Fruit fly (Drosophila melanogaster) whole organism, embryonic: ENCODE measurements around the gene CG34134.

Experiments used
- Antp ChIP-seq: fragments of 200-800 bp; sonication (Bioruptor generic); optimal IDR thresholded peaks from 3 replicates; lab custom pipeline; 2016; ENCODE audit warnings: missing biosample characterization, missing genetic modification characterization
- BEAF-32 ChIP-seq: fragments of 200-800 bp; sonication (Bioruptor generic); optimal IDR thresholded peaks from 3 replicates; lab custom pipeline; 2017; ENCODE audit warnings: missing biosample characterization, missing genetic modification characterization, mild to moderate bottlenecking, moderate library complexity, missing genetic modification reagents
- CG10321 ChIP-seq: fragments of 200-800 bp; sonication (Bioruptor generic); IDR thresholded peaks from 2 replicates; pipeline ENCODE4 v1.3.6; 2022; ENCODE audit warnings: missing biosample characterization, missing genetic modification characterization
- CG13424 ChIP-seq: fragments of 200-800 bp; sonication (Bioruptor generic); optimal IDR thresholded peaks from 2 replicates; lab custom pipeline; 2019; ENCODE audit warnings: missing biosample characterization, mild to moderate bottlenecking, missing genetic modification characterization, moderate library complexity
- CG15479 ChIP-seq: fragments of 200-800 bp; sonication (Bioruptor generic); optimal IDR thresholded peaks from 3 replicates; lab custom pipeline; 2019; ENCODE audit warnings: missing biosample characterization, mild to moderate bottlenecking, missing genetic modification characterization, moderate library complexity
- CG16863 ChIP-seq: fragments of 200-800 bp; sonication (Bioruptor generic); optimal IDR thresholded peaks from 3 replicates; lab custom pipeline; 2016; ENCODE audit warnings: missing biosample characterization, missing genetic modification characterization
- CG18764 ChIP-seq: fragments of 200-800 bp; sonication (Bioruptor generic); optimal IDR thresholded peaks from 3 replicates; lab custom pipeline; 2016; ENCODE audit warnings: missing biosample characterization, missing genetic modification characterization
- CG31441 ChIP-seq: fragments of 200-800 bp; sonication (Bioruptor generic); IDR thresholded peaks from 2 replicates; pipeline ENCODE4 v1.3.6; 2022; ENCODE audit warnings: missing biosample characterization, missing genetic modification characterization
- CG3281 ChIP-seq: fragments of 200-800 bp; sonication (Bioruptor generic); optimal IDR thresholded peaks from 3 replicates; lab custom pipeline; 2017; ENCODE audit warnings: missing biosample characterization, mild to moderate bottlenecking, missing genetic modification characterization
- CG4854 ChIP-seq: fragments of 200-800 bp; sonication (Bioruptor generic); optimal IDR thresholded peaks from 2 replicates; lab custom pipeline; 2016; ENCODE audit warnings: missing biosample characterization, missing genetic modification characterization, inconsistent platforms
- CG6272 ChIP-seq: fragments of 200-800 bp; sonication (Bioruptor generic); IDR thresholded peaks from 2 replicates; pipeline ENCODE4 v1.3.6; 2022; ENCODE audit warnings: missing biosample characterization, missing genetic modification characterization
- CG6683 ChIP-seq: fragments of 200-800 bp; sonication (Bioruptor generic); optimal IDR thresholded peaks from 2 replicates; lab custom pipeline; 2017; ENCODE audit warnings: missing biosample characterization, mild to moderate bottlenecking, missing genetic modification characterization, missing genetic modification reagents
- CG8388 ChIP-seq: fragments of 200-800 bp; sonication (Bioruptor generic); optimal IDR thresholded peaks from 2 replicates; lab custom pipeline; 2019; ENCODE audit warnings: missing biosample characterization, mild to moderate bottlenecking, missing genetic modification characterization, moderate library complexity
- CTCF ChIP-seq: fragments of 200-800 bp; sonication (Bioruptor generic); optimal IDR thresholded peaks from 2 replicates; lab custom pipeline; 2017; ENCODE audit warnings: missing biosample characterization, mild to moderate bottlenecking, missing genetic modification characterization, moderate library complexity
- D ChIP-seq, 2 experiments: fragments of 200-800 bp in 1 of 2; fragments of >200 bp in 1 of 2; sonication (Bioruptor generic) in 1 of 2; optimal IDR thresholded peaks; 2 replicates in 1 of 2; 3 replicates in 1 of 2; lab custom pipeline; 2017; ENCODE audit warnings: mild to moderate bottlenecking in 1 of 2, missing biosample characterization in 1 of 2, missing genetic modification characterization in 1 of 2, missing genetic modification reagents in 1 of 2
- Dll ChIP-seq: fragments of 200-800 bp; sonication (Bioruptor generic); IDR thresholded peaks from 4 replicates; pipeline ENCODE4 v1.3.6; 2022; ENCODE audit warnings: missing biosample characterization, missing genetic modification characterization; ENCODE audit not compliant: partially characterized antibody
- E2f1 ChIP-seq: fragments of 200-800 bp; sonication (Bioruptor generic); IDR thresholded peaks from 2 replicates; pipeline ENCODE4 v1.3.6; 2022; ENCODE audit warnings: missing biosample characterization, missing genetic modification characterization
- Fer1 ChIP-seq: fragments of 200-800 bp; sonication (Bioruptor generic); optimal IDR thresholded peaks from 2 replicates; lab custom pipeline; 2017; ENCODE audit warnings: missing biosample characterization, mild to moderate bottlenecking, missing genetic modification characterization
- Fer3 ChIP-seq: fragments of 200-800 bp; sonication (Bioruptor generic); optimal IDR thresholded peaks from 2 replicates; lab custom pipeline; 2018; ENCODE audit warnings: missing biosample characterization, mild to moderate bottlenecking, missing genetic modification characterization, moderate library complexity
- H2.0 ChIP-seq: fragments of 200-800 bp; sonication (Bioruptor generic); IDR thresholded peaks from 2 replicates; pipeline ENCODE4 v1.3.6; 2022; ENCODE audit warnings: missing biosample characterization, missing genetic modification characterization
- HLHmδ ChIP-seq: fragments of 200-800 bp; sonication (Bioruptor generic); optimal IDR thresholded peaks from 2 replicates; lab custom pipeline; 2018; ENCODE audit warnings: missing biosample characterization, mild to moderate bottlenecking, missing genetic modification characterization, moderate library complexity
- Hmx ChIP-seq: fragments of 200-800 bp; sonication (Bioruptor generic); optimal IDR thresholded peaks from 2 replicates; lab custom pipeline; 2016; ENCODE audit warnings: missing biosample characterization, missing genetic modification characterization
- Lim3 ChIP-seq: fragments of 200-800 bp; sonication (Bioruptor generic); IDR thresholded peaks from 2 replicates; pipeline ENCODE4 v1.3.6; 2022; ENCODE audit warnings: missing biosample characterization, missing genetic modification characterization
- MBD-R2 ChIP-seq: fragments of 200-800 bp; sonication (Bioruptor generic); IDR thresholded peaks from 2 replicates; pipeline ENCODE4 v1.3.6; 2022; ENCODE audit warnings: missing biosample characterization, missing genetic modification characterization
- Mrtf ChIP-seq: fragments of 200-800 bp; sonication (Bioruptor generic); IDR thresholded peaks from 3 replicates; pipeline ENCODE4 v1.3.6; 2022; ENCODE audit warnings: missing biosample characterization, missing genetic modification characterization
- Nf-YA ChIP-seq: fragments of 200-800 bp; sonication (Bioruptor generic); IDR thresholded peaks from 2 replicates; pipeline ENCODE4 v1.3.6; 2022; ENCODE audit warnings: missing biosample characterization, missing genetic modification characterization
- Pdp1 ChIP-seq, 2 experiments: fragments of 200-800 bp; sonication (Bioruptor generic); optimal IDR thresholded peaks; 3 replicates each; lab custom pipeline; 2016; ENCODE audit warnings: missing biosample characterization in 2 of 2, missing genetic modification characterization in 2 of 2, mild to moderate bottlenecking in 1 of 2, moderate library complexity in 1 of 2
- Sry-β ChIP-seq: fragments of 200-800 bp; sonication (Bioruptor generic); optimal IDR thresholded peaks from 2 replicates; lab custom pipeline; 2018; ENCODE audit warnings: missing biosample characterization, mild to moderate bottlenecking, missing genetic modification characterization, moderate library complexity
- crol ChIP-seq: fragments of 200-800 bp; sonication (Bioruptor generic); IDR thresholded peaks from 2 replicates; pipeline ENCODE4 v1.3.6; 2022; ENCODE audit warnings: missing biosample characterization, missing genetic modification characterization
- emc ChIP-seq: fragments of 200-800 bp; sonication (Bioruptor generic); optimal IDR thresholded peaks from 2 replicates; lab custom pipeline; 2016; ENCODE audit warnings: missing biosample characterization, missing genetic modification characterization
- exex ChIP-seq: fragments of 200-800 bp; sonication (Bioruptor generic); optimal IDR thresholded peaks from 4 replicates; lab custom pipeline; 2018; ENCODE audit warnings: missing biosample characterization, mild to moderate bottlenecking, missing genetic modification characterization, moderate library complexity
- hkb ChIP-seq, 2 experiments: fragments of 200-800 bp in 1 of 2; fragments of >200 bp in 1 of 2; sonication (Bioruptor generic) in 1 of 2; IDR thresholded peaks in 1 of 2; optimal IDR thresholded peaks in 1 of 2; 2 replicates each; pipeline versions ENCODE4 v1.3.6 to Lab custom; 2017 to 2022; ENCODE audit warnings: missing biosample characterization in 1 of 2, missing genetic modification characterization in 1 of 2
- lov ChIP-seq, 2 experiments: fragments of 200-800 bp in 1 of 2; fragments of >200 bp in 1 of 2; sonication (Bioruptor generic) in 1 of 2; IDR thresholded peaks in 1 of 2; optimal IDR thresholded peaks in 1 of 2; 2 replicates in 1 of 2; 3 replicates in 1 of 2; pipeline versions ENCODE4 v1.3.6 to Lab custom; 2017 to 2022; ENCODE audit warnings: missing biosample characterization in 1 of 2, missing genetic modification characterization in 1 of 2
- mld ChIP-seq: fragments of 200-800 bp; sonication (Bioruptor generic); IDR thresholded peaks from 3 replicates; pipeline ENCODE4 v1.3.6; 2022; ENCODE audit warnings: missing biosample characterization, missing genetic modification characterization; ENCODE audit not compliant: partially characterized antibody
- nmo ChIP-seq: fragments of 200-800 bp; sonication (Bioruptor generic); optimal IDR thresholded peaks from 2 replicates; lab custom pipeline; 2018; ENCODE audit warnings: missing biosample characterization, mild to moderate bottlenecking, missing genetic modification characterization, moderate library complexity
- otp ChIP-seq: fragments of 200-800 bp; sonication (Bioruptor generic); IDR thresholded peaks from 3 replicates; pipeline ENCODE4, ENCODE4 v1.3.6; 2022; ENCODE audit warnings: missing biosample characterization, missing genetic modification characterization
- phol ChIP-seq: fragments of 200-800 bp; sonication (Bioruptor generic); optimal IDR thresholded peaks from 3 replicates; lab custom pipeline; 2018; ENCODE audit warnings: missing biosample characterization, mild to moderate bottlenecking, missing genetic modification characterization, moderate library complexity
- ro ChIP-seq: fragments of 200-800 bp; sonication (Bioruptor generic); IDR thresholded peaks from 2 replicates; pipeline ENCODE4 v1.3.6; 2022; ENCODE audit warnings: missing biosample characterization, missing genetic modification characterization
- run ChIP-seq: fragments of 200-800 bp; sonication (Bioruptor generic); optimal IDR thresholded peaks from 3 replicates; lab custom pipeline; 2018; ENCODE audit warnings: missing biosample characterization, mild to moderate bottlenecking, missing genetic modification characterization
- salm ChIP-seq: fragments of 200-800 bp; sonication (Bioruptor generic); optimal IDR thresholded peaks from 2 replicates; lab custom pipeline; 2018; ENCODE audit warnings: missing biosample characterization, mild to moderate bottlenecking, missing genetic modification characterization
- tio ChIP-seq: fragments of 200-800 bp; sonication (Bioruptor generic); optimal IDR thresholded peaks from 2 replicates; lab custom pipeline; 2017; ENCODE audit warnings: missing biosample characterization, missing genetic modification characterization, inconsistent platforms
- tll ChIP-seq, 2 experiments: fragments of 200-800 bp in 1 of 2; fragments of >200 bp in 1 of 2; sonication (Bioruptor generic) in 1 of 2; optimal IDR thresholded peaks; 2 replicates each; lab custom pipeline; 2017 to 2019; ENCODE audit warnings: missing biosample characterization in 2 of 2, missing genetic modification characterization in 2 of 2, mild to moderate bottlenecking in 1 of 2, moderate library complexity in 1 of 2
- twi ChIP-seq: fragments of 200-800 bp; optimal IDR thresholded peaks from 2 replicates; lab custom pipeline; 2019; ENCODE audit warnings: missing biosample characterization, mild to moderate bottlenecking, missing genetic modification characterization, moderate library complexity
- zfh1 ChIP-seq: fragments of 200-800 bp; sonication (Bioruptor generic); IDR thresholded peaks from 3 replicates; pipeline ENCODE4 v1.3.6; 2022; ENCODE audit warnings: missing biosample characterization, missing genetic modification characterization

CG34134 gene

dm6 chr2L:8210468-8210867 is 19.9 kb upstream of the CG34134 start:
- TF ChIP-seq zfh1 (GFP tag; lab: Robert Waterston, UW) (0 out of 3 replicates have a peak, but pooled peaks have one; percentile 11), CG8388 (no peak), CG31441 (no peak), Fer1 (no peak), D (optimal IDR thresholded peaks at IDR 0.05; lab: Kevin White, UChicago) (peak; percentile 19), D (GFP tag; optimal IDR thresholded peaks at IDR 0.05; lab: Kevin White, UChicago) (no peak), CG13424 (tag; lab: Kevin White, UChicago) (no peak), MBD-R2 (GFP tag; lab: Robert Waterston, UW) (no peak), ro (no peak), CG6683 (no peak), CTCF (GFP tag; lab: Kevin White, UChicago) (peak; percentile 66), Antp (GFP tag; lab: Kevin White, UChicago) (no peak), Nf-YA (GFP tag; lab: Robert Waterston, UW) (0 out of 2 replicates have a peak, but pooled peaks have one; percentile 2), CG16863 (GFP tag; lab: Kevin White, UChicago) (no peak), crol (no peak), HLHmδ (GFP tag; lab: Kevin White, UChicago) (no peak), phol (tag; lab: Kevin White, UChicago) (no peak), CG10321 (no peak), salm (tag; lab: Kevin White, UChicago) (no peak), otp (GFP tag; lab: Robert Waterston, UW) (no peak)

- no peak for TF ChIP-seq hkb (optimal IDR thresholded peaks at IDR 0.05; lab: Kevin White, UChicago)
- no peak for TF ChIP-seq hkb (GFP tag; IDR thresholded peaks at IDR 0.05; lab: Robert Waterston, UW)
- peak; percentile 95 for TF ChIP-seq twi (tag; lab: Kevin White, UChicago)
- TF ChIP-seq salm (tag; lab: Kevin White, UChicago), result no peak
- TF ChIP-seq CG15479, result peak; percentile 21
- TF ChIP-seq exex (tag; lab: Kevin White, UChicago), result no peak
- no peak for TF ChIP-seq Fer3 (tag; lab: Kevin White, UChicago)
Measured at dm6 chr2L:8209362-8209761, 18.8 kb upstream of the CG34134 start.

- peak in 1 of 2 experiments; percentile 24 for TF ChIP-seq Pdp1 (GFP tag; optimal IDR thresholded peaks at IDR 0.05; lab: Kevin White, UChicago)
- TF ChIP-seq Dll (GFP tag; lab: Robert Waterston, UW), result no peak
- TF ChIP-seq Lim3 (GFP tag; lab: Robert Waterston, UW), result 0 out of 2 replicates have a peak, but pooled peaks have one; percentile 10
Measured at dm6 chr2L:8205871-8206270, 15.3 kb upstream of the CG34134 start, which contains the start of gene CG8419. CG8419 (plus strand) TSS chr2L:8206171.

dm6 chr2L:8204996-8205567 is 14.5 kb upstream of the CG34134 start, which contains the start of gene SLC5A11:
SLC5A11 (minus strand) TSS chr2L:8205132.
- peak; percentile 90 for TF ChIP-seq tio
- TF ChIP-seq run (tag; lab: Kevin White, UChicago), result peak; percentile 96
- peak; percentile 99 for TF ChIP-seq CG4854 (GFP tag; lab: Kevin White, UChicago)
- peak; percentile 96 for TF ChIP-seq CG3281
- peak; percentile 94 for TF ChIP-seq Mrtf (GFP tag; lab: Robert Waterston, UW)
- peak; percentile 100 for TF ChIP-seq H2.0 (GFP tag; lab: Robert Waterston, UW)
- TF ChIP-seq Dll (GFP tag; lab: Robert Waterston, UW), result no peak
- TF ChIP-seq emc (GFP tag; lab: Kevin White, UChicago), result peak; percentile 98
- TF ChIP-seq mld (GFP tag; lab: Robert Waterston, UW), result no peak
- peak in 1 of 2 experiments; percentile 80 for TF ChIP-seq tll (GFP tag; optimal IDR thresholded peaks at IDR 0.05; lab: Kevin White, UChicago)
- peak; percentile 88 for TF ChIP-seq CG18764
- peak; percentile 47 for TF ChIP-seq BEAF-32 (GFP tag; lab: Kevin White, UChicago)
- TF ChIP-seq E2f1 (GFP tag; lab: Robert Waterston, UW), result peak; percentile 97
- TF ChIP-seq lov (optimal IDR thresholded peaks at IDR 0.05; lab: Kevin White, UChicago), result no peak
- TF ChIP-seq lov (GFP tag; IDR thresholded peaks at IDR 0.05; lab: Robert Waterston, UW), result peak; percentile 87
- peak; percentile 98 for TF ChIP-seq Hmx (GFP tag; lab: Kevin White, UChicago)
- peak; percentile 100 for TF ChIP-seq nmo
- peak; percentile 93 for TF ChIP-seq CG6272
- peak; percentile 44 for TF ChIP-seq Sry-β
